Fruit fly (Drosophila melanogaster) whole organism, prepupa: ENCODE results near the gene Gdi.
A peak's percentile ranks its signal among the peaks of the same experiment; 100 is the strongest.

Experiments used
- Blimp-1 ChIP-seq: fragments of 200-800 bp; sonication (Bioruptor generic); optimal IDR thresholded peaks from 3 replicates; lab custom pipeline; 2017; ENCODE audit warnings: missing biosample characterization, missing genetic modification characterization, mild to moderate bottlenecking, moderate library complexity, missing genetic modification reagents
- CG10631 ChIP-seq: fragments of 200-800 bp; sonication (Bioruptor generic); optimal IDR thresholded peaks from 2 replicates; lab custom pipeline; 2016; ENCODE audit warnings: missing biosample characterization, missing genetic modification characterization
- CG11294 ChIP-seq: fragments of 200-800 bp; sonication (Bioruptor generic); IDR thresholded peaks from 2 replicates; pipeline ENCODE4 v1.3.6; 2022; ENCODE audit warnings: missing biosample characterization, missing genetic modification characterization
- CG11762 ChIP-seq: fragments of 200-800 bp; sonication (Bioruptor generic); optimal IDR thresholded peaks from 3 replicates; lab custom pipeline; 2016; ENCODE audit warnings: missing biosample characterization, missing genetic modification characterization; ENCODE audit not compliant: insufficient read depth
- CG11902 ChIP-seq: fragments of 200-800 bp; sonication (Bioruptor generic); optimal IDR thresholded peaks from 3 replicates; lab custom pipeline; 2016; ENCODE audit warnings: missing biosample characterization, missing genetic modification characterization
- CG15336 ChIP-seq: fragments of 200-800 bp; sonication (Bioruptor generic); IDR thresholded peaks from 2 replicates; pipeline ENCODE4 v1.3.6; 2022; ENCODE audit warnings: missing biosample characterization, missing genetic modification characterization
- CG16779 ChIP-seq: fragments of 200-800 bp; sonication (Bioruptor generic); optimal IDR thresholded peaks from 3 replicates; lab custom pipeline; 2017; ENCODE audit warnings: missing biosample characterization, mild to moderate bottlenecking, missing genetic modification characterization
- CG3032 ChIP-seq: fragments of 200-800 bp; optimal IDR thresholded peaks from 2 replicates; lab custom pipeline; 2019; ENCODE audit warnings: missing biosample characterization, mild to moderate bottlenecking, missing genetic modification characterization, moderate library complexity
- CG32006 ChIP-seq: fragments of 200-800 bp; sonication (Bioruptor generic); optimal IDR thresholded peaks from 3 replicates; lab custom pipeline; 2017; ENCODE audit warnings: missing biosample characterization, mild to moderate bottlenecking, missing genetic modification characterization
- CG34406 ChIP-seq: fragments of 200-800 bp; sonication (Bioruptor generic); optimal IDR thresholded peaks from 3 replicates; lab custom pipeline; 2016; ENCODE audit warnings: missing biosample characterization, missing genetic modification characterization
- CG3919 ChIP-seq: fragments of 200-800 bp; sonication (Bioruptor generic); optimal IDR thresholded peaks from 3 replicates; lab custom pipeline; 2016; ENCODE audit warnings: missing biosample characterization, missing genetic modification characterization
- CG4318 ChIP-seq: fragments of 200-800 bp; sonication (Bioruptor generic); optimal IDR thresholded peaks from 3 replicates; lab custom pipeline; 2017; ENCODE audit warnings: missing biosample characterization, mild to moderate bottlenecking, missing genetic modification characterization
- CG6276 ChIP-seq: fragments of 200-800 bp; sonication (Bioruptor generic); optimal IDR thresholded peaks from 2 replicates; lab custom pipeline; 2017; ENCODE audit warnings: missing biosample characterization, mild to moderate bottlenecking, missing genetic modification characterization
- CG6808 ChIP-seq: fragments of 200-800 bp; sonication (Bioruptor generic); optimal IDR thresholded peaks from 3 replicates; lab custom pipeline; 2017; ENCODE audit warnings: missing biosample characterization, missing genetic modification characterization, mild to moderate bottlenecking, moderate library complexity, missing genetic modification reagents
- CG6854 ChIP-seq: fragments of 200-800 bp; sonication (Bioruptor generic); optimal IDR thresholded peaks from 2 replicates; lab custom pipeline; 2017; ENCODE audit warnings: missing biosample characterization, mild to moderate bottlenecking, missing genetic modification characterization
- CG8319 ChIP-seq: fragments of 200-800 bp; sonication (Bioruptor generic); optimal IDR thresholded peaks from 3 replicates; lab custom pipeline; 2016; ENCODE audit warnings: missing biosample characterization, missing genetic modification characterization
- CG8632 ChIP-seq: fragments of 200-800 bp; sonication (Bioruptor generic); optimal IDR thresholded peaks from 3 replicates; lab custom pipeline; 2016; ENCODE audit warnings: missing biosample characterization, missing genetic modification characterization
- CG9139 ChIP-seq: fragments of 200-800 bp; sonication (Bioruptor generic); optimal IDR thresholded peaks from 3 replicates; lab custom pipeline; 2017; ENCODE audit warnings: missing biosample characterization, mild to moderate bottlenecking, missing genetic modification characterization
- Eip75B ChIP-seq: fragments of 200-800 bp; sonication (Bioruptor generic); optimal IDR thresholded peaks from 3 replicates; lab custom pipeline; 2016; ENCODE audit warnings: missing biosample characterization, missing genetic modification characterization
- Eip78C ChIP-seq: fragments of 200-800 bp; sonication (Bioruptor generic); peaks from one replicate; lab custom pipeline; 2016; ENCODE audit warnings: missing biosample characterization, missing genetic modification characterization
- Eip93F ChIP-seq: fragments of 200-800 bp; sonication (Bioruptor generic); optimal IDR thresholded peaks from 2 replicates; lab custom pipeline; 2016; ENCODE audit warnings: missing biosample characterization, mild to moderate bottlenecking, missing genetic modification characterization
- Gug ChIP-seq: fragments of 200-800 bp; sonication (Bioruptor generic); IDR thresholded peaks from 2 replicates; pipeline ENCODE4 v1.3.6; 2022; ENCODE audit warnings: missing biosample characterization, missing genetic modification characterization
- Hr39 ChIP-seq: fragments of 200-800 bp; sonication (Bioruptor generic); optimal IDR thresholded peaks from 2 replicates; lab custom pipeline; 2016; ENCODE audit warnings: missing biosample characterization, missing genetic modification characterization
- Lpt ChIP-seq: fragments of 200-800 bp; sonication (Bioruptor generic); optimal IDR thresholded peaks from 3 replicates; lab custom pipeline; 2016; ENCODE audit warnings: missing biosample characterization, missing genetic modification characterization
- Smox ChIP-seq: fragments of 200-800 bp; sonication (Bioruptor generic); optimal IDR thresholded peaks from 3 replicates; lab custom pipeline; 2016; ENCODE audit warnings: missing biosample characterization, missing genetic modification characterization
- Sox102F ChIP-seq: fragments of 200-800 bp; sonication (Bioruptor generic); optimal IDR thresholded peaks from 2 replicates; lab custom pipeline; 2016; ENCODE audit warnings: missing biosample characterization, mild to moderate bottlenecking, missing genetic modification characterization
- Sox14 ChIP-seq: fragments of 200-800 bp; sonication (Bioruptor generic); optimal IDR thresholded peaks from 3 replicates; lab custom pipeline; 2016; ENCODE audit warnings: missing biosample characterization, missing genetic modification characterization
- Sox15 ChIP-seq: fragments of 200-800 bp; sonication (Bioruptor generic); optimal IDR thresholded peaks from 3 replicates; lab custom pipeline; 2016; ENCODE audit warnings: missing biosample characterization, missing genetic modification characterization
- achi ChIP-seq: fragments of 200-800 bp; sonication (Bioruptor generic); optimal IDR thresholded peaks from 3 replicates; lab custom pipeline; 2016; ENCODE audit warnings: missing biosample characterization, missing genetic modification characterization
- dac ChIP-seq: fragments of 200-800 bp; sonication (Bioruptor generic); optimal IDR thresholded peaks from 2 replicates; lab custom pipeline; 2017; ENCODE audit warnings: missing biosample characterization, mild to moderate bottlenecking, missing genetic modification characterization
- dsx ChIP-seq: fragments of 200-800 bp; optimal IDR thresholded peaks from 3 replicates; lab custom pipeline; 2019; ENCODE audit warnings: missing biosample characterization, mild to moderate bottlenecking, missing genetic modification characterization, moderate library complexity; ENCODE audit not compliant: poor library complexity, severe bottlenecking
- esn ChIP-seq: fragments of 200-800 bp; sonication (Bioruptor generic); optimal IDR thresholded peaks from 2 replicates; lab custom pipeline; 2016; ENCODE audit warnings: missing biosample characterization, mild to moderate bottlenecking, missing genetic modification characterization, moderate library complexity
- fd85E ChIP-seq: fragments of 200-800 bp; sonication (Bioruptor generic); optimal IDR thresholded peaks from 3 replicates; lab custom pipeline; 2016; ENCODE audit warnings: missing biosample characterization, missing genetic modification characterization
- fkh ChIP-seq: fragments of 200-800 bp; sonication (Bioruptor generic); optimal IDR thresholded peaks from 3 replicates; lab custom pipeline; 2017; ENCODE audit warnings: missing biosample characterization, mild to moderate bottlenecking, missing genetic modification characterization, moderate library complexity
- lz ChIP-seq: fragments of 200-800 bp; sonication (Bioruptor generic); optimal IDR thresholded peaks from 3 replicates; lab custom pipeline; 2016; ENCODE audit warnings: missing biosample characterization, missing genetic modification characterization
- net ChIP-seq: fragments of 200-800 bp; sonication (Bioruptor generic); optimal IDR thresholded peaks from 3 replicates; lab custom pipeline; 2016; ENCODE audit warnings: missing biosample characterization, missing genetic modification characterization
- pdm3 ChIP-seq: fragments of 200-800 bp; sonication (Bioruptor generic); optimal IDR thresholded peaks from 3 replicates; lab custom pipeline; 2016; ENCODE audit warnings: missing biosample characterization, missing genetic modification characterization
- ss ChIP-seq, 2 experiments: fragments of 200-800 bp; sonication (Bioruptor generic); optimal IDR thresholded peaks; 2 replicates in 1 of 2; 3 replicates in 1 of 2; lab custom pipeline; 2017 to 2018; ENCODE audit warnings: mild to moderate bottlenecking in 2 of 2, missing biosample characterization in 2 of 2, missing genetic modification characterization in 2 of 2, moderate library complexity in 1 of 2
- svp ChIP-seq: fragments of 200-800 bp; sonication (Bioruptor generic); peaks from one replicate; lab custom pipeline; 2016; ENCODE audit warnings: missing biosample characterization, missing genetic modification characterization
- topi ChIP-seq: fragments of 200-800 bp; sonication (Bioruptor generic); optimal IDR thresholded peaks from 3 replicates; lab custom pipeline; 2016; ENCODE audit warnings: missing biosample characterization, missing genetic modification characterization
- vri ChIP-seq: fragments of 200-800 bp; sonication (Bioruptor generic); optimal IDR thresholded peaks from 3 replicates; lab custom pipeline; 2016; ENCODE audit warnings: missing biosample characterization, mild to moderate bottlenecking, missing genetic modification characterization

Gdi gene

DNA sequence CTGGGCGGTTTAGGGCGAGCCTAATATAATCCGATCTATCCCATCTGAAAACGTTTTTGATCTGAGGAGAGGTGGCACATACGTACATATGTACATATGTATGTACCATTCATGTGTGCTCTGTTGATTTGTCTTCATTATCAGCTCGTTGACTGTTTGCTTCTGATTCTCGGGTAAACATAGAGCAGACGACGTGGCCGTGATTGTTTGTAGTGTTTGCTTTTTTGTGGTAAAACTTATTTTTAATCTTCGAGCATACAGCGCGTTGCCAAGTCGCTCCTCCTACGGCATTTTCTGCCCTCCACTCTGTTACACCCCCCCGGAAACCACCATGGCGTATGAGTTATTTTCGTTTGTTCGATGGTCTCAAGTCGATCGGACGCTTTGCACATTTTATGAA is 31.0 kb upstream of the Gdi start (continued):
- TF ChIP-seq CG6276 (GFP tag; lab: Kevin White, UChicago) (peak; percentile 32), ss (GFP tag; optimal IDR thresholded peaks at IDR 0.05; lab: Kevin White, UChicago) (peak; percentile 48 to 71), CG16779 (tag; lab: Kevin White, UChicago) (no peak), fkh (GFP tag; lab: Kevin White, UChicago) (peak; percentile 99), CG4318 (GFP tag; lab: Kevin White, UChicago) (no peak), CG6854 (GFP tag; lab: Kevin White, UChicago) (no peak), CG11762 (GFP tag; lab: Kevin White, UChicago) (peak; percentile 17)

DNA sequence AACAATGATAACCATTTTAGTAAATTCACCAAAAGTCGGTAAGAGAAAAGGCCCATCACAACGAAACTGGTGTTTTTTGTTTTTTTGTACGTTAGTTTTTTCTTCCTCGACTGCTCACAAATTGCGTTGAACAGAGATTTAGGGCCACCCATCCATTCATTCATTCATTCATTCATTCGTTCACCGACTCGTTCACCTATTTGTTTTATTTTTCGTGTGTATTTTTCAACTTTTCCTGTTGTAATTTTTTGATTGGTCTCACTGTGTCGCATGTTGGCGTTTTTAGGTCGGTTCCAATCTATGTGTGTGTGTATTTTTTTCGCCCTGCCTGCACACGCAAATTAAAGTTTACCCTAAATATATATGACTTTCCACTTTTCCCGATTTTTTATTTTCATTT is 30.2 kb upstream of the Gdi start:
- TF ChIP-seq Eip78C (GFP tag; lab: Kevin White, UChicago) = peak; percentile 36
- TF ChIP-seq Blimp-1 (GFP tag; lab: Kevin White, UChicago) = no peak

DNA sequence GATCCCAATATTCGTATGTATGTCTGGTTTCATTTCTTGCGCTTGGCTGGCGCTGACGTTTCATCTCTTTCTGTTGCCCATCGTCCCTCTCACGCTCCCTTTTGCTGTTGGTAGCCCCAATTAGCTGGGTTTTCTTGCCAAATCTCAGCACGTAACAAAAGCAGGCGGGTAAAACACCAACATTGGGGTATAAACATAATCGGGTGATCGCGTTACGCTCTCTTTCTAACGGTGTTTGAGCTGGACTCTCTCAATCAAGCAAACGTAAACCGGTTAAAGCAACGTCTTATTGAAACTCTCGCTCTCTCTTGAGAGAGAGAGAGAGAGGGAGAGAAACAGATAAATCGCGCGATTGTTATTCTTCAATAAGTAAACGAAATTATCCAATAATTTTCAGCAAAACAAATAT is 28.1 kb upstream of the Gdi start:
- TF ChIP-seq Sox14 (no peak), Eip78C (GFP tag; lab: Kevin White, UChicago) (peak; percentile 42), lz (GFP tag; lab: Kevin White, UChicago) (no peak), vri (GFP tag; lab: Kevin White, UChicago) (peak; percentile 2), Eip75B (GFP tag; lab: Kevin White, UChicago) (no peak), CG8319 (no peak), CG15336 (GFP tag; lab: Robert Waterston, UW) (peak; percentile 34; the same call in 1 of the 2 replicates)

DNA sequence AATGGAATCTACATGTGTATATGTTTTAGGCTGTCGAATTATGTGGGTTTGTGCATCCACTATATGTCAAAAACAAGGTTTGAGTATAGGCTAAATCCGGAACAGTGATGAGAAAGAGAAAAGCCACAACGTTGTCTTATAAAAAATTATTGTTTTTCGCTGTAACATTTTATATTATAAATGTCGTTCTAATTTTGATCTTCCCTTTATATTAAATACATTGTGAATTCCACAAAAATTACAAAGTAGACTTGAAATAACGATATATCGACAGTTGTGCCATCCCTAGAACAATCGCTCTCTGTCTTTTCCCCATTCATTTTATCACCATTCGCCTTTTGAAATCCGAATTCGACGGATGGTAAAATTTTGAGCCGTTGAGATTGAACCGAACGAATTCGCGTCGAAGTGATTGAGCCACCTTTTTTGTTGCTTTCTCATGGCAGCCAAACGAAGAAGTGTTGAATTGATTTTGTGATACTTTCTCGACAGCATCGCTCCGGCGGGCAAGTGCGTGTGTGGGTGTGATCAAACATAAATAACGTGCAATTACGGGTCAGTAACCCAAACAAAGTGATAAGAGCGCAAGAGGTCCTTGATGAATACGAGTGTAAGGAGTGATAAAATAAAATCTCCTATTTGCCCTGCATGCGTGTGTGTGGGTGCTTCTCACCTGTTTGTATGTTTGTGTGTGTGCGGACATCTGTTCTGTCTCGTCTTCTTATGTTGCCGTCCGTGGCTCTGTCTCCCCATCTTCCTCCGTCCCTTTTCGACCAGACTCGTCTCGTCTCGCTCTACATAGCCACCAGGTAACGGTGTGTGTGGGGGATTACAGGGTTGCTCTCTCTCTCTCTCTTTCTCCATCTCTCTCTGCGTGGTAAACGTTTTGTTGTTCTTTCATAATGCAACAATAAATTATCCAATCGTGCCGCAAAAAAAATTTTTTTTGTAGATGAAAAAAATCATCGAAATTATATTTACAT is 26.5 kb upstream of the Gdi start, which contains the start of gene Oatp30B:
Gene Oatp30B, plus strand, starts transcription at position 325 of the 983 bp plus-strand sequence.
- TF ChIP-seq CG9139 (GFP tag; lab: Kevin White, UChicago) = peak; percentile 66
- peak; percentile 92 for TF ChIP-seq CG15336 (GFP tag; lab: Robert Waterston, UW)
- peak; percentile 91 for TF ChIP-seq Gug (GFP tag; lab: Robert Waterston, UW)
- TF ChIP-seq dac = peak; percentile 75
- TF ChIP-seq CG4318 (GFP tag; lab: Kevin White, UChicago) = peak; percentile 80
- TF ChIP-seq CG11902 (GFP tag; lab: Kevin White, UChicago) = peak; percentile 89
- TF ChIP-seq Sox102F (GFP tag; lab: Kevin White, UChicago) = peak; percentile 94
- peak; percentile 83 for TF ChIP-seq Lpt (GFP tag; lab: Kevin White, UChicago)
- TF ChIP-seq dsx = peak; percentile 95
- peak; percentile 96 for TF ChIP-seq esn (GFP tag; lab: Kevin White, UChicago)
- TF ChIP-seq achi (GFP tag; lab: Kevin White, UChicago) = peak; percentile 90
- peak; percentile 95 for TF ChIP-seq pdm3 (GFP tag; lab: Kevin White, UChicago)
- peak; percentile 93 for TF ChIP-seq CG3919
- peak; percentile 89; the same call in 1 of the 2 replicates for TF ChIP-seq CG11294 (GFP tag; lab: Robert Waterston, UW)
- peak; percentile 90 for TF ChIP-seq Sox15 (GFP tag; lab: Kevin White, UChicago)
- peak; percentile 79 for TF ChIP-seq CG6808
- peak; percentile 96 for TF ChIP-seq lz (GFP tag; lab: Kevin White, UChicago)
- TF ChIP-seq CG3032 (tag; lab: Kevin White, UChicago) = peak; percentile 94
- peak; percentile 88 for TF ChIP-seq vri (GFP tag; lab: Kevin White, UChicago)
- peak; percentile 95 for TF ChIP-seq CG10631 (GFP tag; lab: Kevin White, UChicago)
- peak; percentile 89 for TF ChIP-seq CG32006 (GFP tag; lab: Kevin White, UChicago)
- TF ChIP-seq CG16779 (tag; lab: Kevin White, UChicago) = peak; percentile 84
- peak; percentile 88 for TF ChIP-seq CG11762 (GFP tag; lab: Kevin White, UChicago)
- TF ChIP-seq CG8632 (GFP tag; lab: Kevin White, UChicago) = peak; percentile 90
- TF ChIP-seq Blimp-1 (GFP tag; lab: Kevin White, UChicago) = peak; percentile 57
- TF ChIP-seq topi = peak; percentile 92
- TF ChIP-seq ss (GFP tag; optimal IDR thresholded peaks at IDR 0.05; lab: Kevin White, UChicago) = peak; percentile 57 to 83
- peak; percentile 93 for TF ChIP-seq Eip93F (GFP tag; lab: Kevin White, UChicago)
- peak; percentile 97 for TF ChIP-seq svp (GFP tag; lab: Kevin White, UChicago)
- TF ChIP-seq net = peak; percentile 89
- peak; percentile 94 for TF ChIP-seq Hr39
- TF ChIP-seq Smox (GFP tag; lab: Kevin White, UChicago) = peak; percentile 96
- peak; percentile 79 for TF ChIP-seq fd85E (GFP tag; lab: Kevin White, UChicago)
- peak; percentile 93 for TF ChIP-seq CG34406
